Worm (Caenorhabditis elegans): ENCODE results near the gene F46G10.1.

DNA sequence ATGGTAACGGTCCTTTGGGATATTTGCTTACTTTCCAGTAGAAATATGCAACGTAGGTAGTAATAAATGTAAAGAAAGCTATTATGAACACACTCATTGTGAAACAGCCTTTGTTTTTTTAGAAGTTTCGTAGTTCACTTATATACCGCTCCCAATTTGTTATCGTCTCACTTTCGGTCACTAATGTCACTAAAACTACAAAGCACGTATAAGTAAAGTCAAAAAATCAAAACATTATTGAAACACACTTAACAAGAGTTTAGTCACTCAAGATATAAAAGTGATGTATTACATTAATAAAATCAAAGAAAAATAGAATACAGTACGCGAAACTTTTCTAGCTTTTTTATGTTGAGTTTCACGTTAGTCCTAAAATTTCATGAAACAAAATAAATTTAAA, 37.5 kb downstream of the F46G10.1 start, which contains the start of gene cyp-14A3:
- TF ChIP-seq jun-1 (tag; optimal IDR thresholded peaks at IDR 0.05) (no peak), rnt-1 (tag; optimal IDR thresholded peaks at IDR 0.05) (no peak), snu-23 (GFP tag; optimal IDR thresholded peaks at IDR 0.05) (no peak), lin-13 (GFP tag; optimal IDR thresholded peaks at IDR 0.05) (no peak), xbp-1 (tag; optimal IDR thresholded peaks at IDR 0.05) (no peak), pqm-1 (tag; optimal IDR thresholded peaks at IDR 0.05) (no peak), mdl-1 (tag; optimal IDR thresholded peaks at IDR 0.05) (no peak), hpl-2 (GFP tag; optimal IDR thresholded peaks at IDR 0.05) (no peak), zag-1 (tag; optimal IDR thresholded peaks at IDR 0.05) (no peak)
